Fruit fly (Drosophila melanogaster) whole organism, embryonic: Measurements from ENCODE around the gene Tbcd.
A peak's percentile ranks its signal among the peaks of the same experiment; 100 is the strongest.

Source experiments
- Adf1 ChIP-seq: fragments of 200-800 bp; sonication (Bioruptor generic); IDR thresholded peaks from 2 replicates; pipeline ENCODE4 v1.3.6; 2022; ENCODE audit warnings: missing biosample characterization, missing genetic modification characterization
- Antp ChIP-seq: fragments of 200-800 bp; sonication (Bioruptor generic); optimal IDR thresholded peaks from 3 replicates; lab custom pipeline; 2016; ENCODE audit warnings: missing biosample characterization, missing genetic modification characterization
- CG10366 ChIP-seq: fragments of 200-800 bp; sonication (Bioruptor generic); IDR thresholded peaks from 2 replicates; pipeline ENCODE4 v1.3.6; 2022; ENCODE audit warnings: missing biosample characterization, missing genetic modification characterization
- CG11456 ChIP-seq: fragments of 200-800 bp; sonication (Bioruptor generic); IDR thresholded peaks from 3 replicates; pipeline ENCODE4 v1.3.6; 2022; ENCODE audit warnings: missing biosample characterization, missing genetic modification characterization
- CG12236 ChIP-seq: fragments of 200-800 bp; sonication (Bioruptor generic); optimal IDR thresholded peaks from 2 replicates; lab custom pipeline; 2016; ENCODE audit warnings: missing biosample characterization, missing genetic modification characterization
- CG12659 ChIP-seq: fragments of 200-800 bp; sonication (Bioruptor generic); optimal IDR thresholded peaks from 3 replicates; lab custom pipeline; 2017; ENCODE audit warnings: mild to moderate bottlenecking, missing biosample characterization, missing genetic modification reagents, missing genetic modification characterization
- CG18619 ChIP-seq: fragments of 200-800 bp; sonication (Bioruptor generic); optimal IDR thresholded peaks from 3 replicates; lab custom pipeline; 2017; ENCODE audit warnings: missing biosample characterization, mild to moderate bottlenecking, missing genetic modification characterization
- CG2202 ChIP-seq: fragments of 200-800 bp; sonication (Bioruptor generic); optimal IDR thresholded peaks from 2 replicates; lab custom pipeline; 2018; ENCODE audit warnings: missing biosample characterization, mild to moderate bottlenecking, missing genetic modification characterization
- CG2712 ChIP-seq: fragments of 200-800 bp; optimal IDR thresholded peaks from 3 replicates; lab custom pipeline; 2019; ENCODE audit warnings: missing biosample characterization, mild to moderate bottlenecking, missing genetic modification characterization, moderate library complexity
- CG3281 ChIP-seq: fragments of 200-800 bp; sonication (Bioruptor generic); optimal IDR thresholded peaks from 3 replicates; lab custom pipeline; 2017; ENCODE audit warnings: missing biosample characterization, mild to moderate bottlenecking, missing genetic modification characterization
- CG4360 ChIP-seq: fragments of 200-800 bp; sonication (Bioruptor generic); IDR thresholded peaks from 2 replicates; pipeline ENCODE4 v1.3.6; 2022; ENCODE audit warnings: missing biosample characterization, missing genetic modification characterization
- CG5953 ChIP-seq: fragments of 200-800 bp; sonication (Bioruptor generic); IDR thresholded peaks from 2 replicates; pipeline ENCODE4 v1.3.6; 2022; ENCODE audit warnings: missing biosample characterization, missing genetic modification characterization
- CG6765 ChIP-seq: fragments of 200-800 bp; sonication (Bioruptor generic); optimal IDR thresholded peaks from 3 replicates; lab custom pipeline; 2017; ENCODE audit warnings: missing biosample characterization, mild to moderate bottlenecking, missing genetic modification characterization
- CG6791 ChIP-seq: fragments of 200-800 bp; sonication (Bioruptor generic); IDR thresholded peaks from 3 replicates; pipeline ENCODE4 v1.3.6; 2022; ENCODE audit warnings: missing biosample characterization, missing genetic modification characterization; ENCODE audit not compliant: partially characterized antibody
- CG6813 ChIP-seq: fragments of 200-800 bp; sonication (Bioruptor generic); optimal IDR thresholded peaks from 2 replicates; lab custom pipeline; 2017; ENCODE audit warnings: missing biosample characterization, missing genetic modification characterization, mild to moderate bottlenecking, moderate library complexity, missing genetic modification reagents
- CG7786 ChIP-seq: fragments of 200-800 bp; sonication (Bioruptor generic); optimal IDR thresholded peaks from 2 replicates; lab custom pipeline; 2016; ENCODE audit warnings: missing biosample characterization, missing genetic modification characterization
- CG8089 ChIP-seq: fragments of 200-800 bp; sonication (Bioruptor generic); optimal IDR thresholded peaks from 3 replicates; lab custom pipeline; 2016; ENCODE audit warnings: missing biosample characterization, missing genetic modification characterization
- Camta ChIP-seq: fragments of 200-800 bp; sonication (Bioruptor generic); optimal IDR thresholded peaks from 2 replicates; lab custom pipeline; 2016; ENCODE audit warnings: missing biosample characterization, missing genetic modification characterization
- D ChIP-seq, 2 experiments: fragments of 200-800 bp in 1 of 2; fragments of >200 bp in 1 of 2; sonication (Bioruptor generic) in 1 of 2; optimal IDR thresholded peaks; 2 replicates in 1 of 2; 3 replicates in 1 of 2; lab custom pipeline; 2017; ENCODE audit warnings: mild to moderate bottlenecking in 1 of 2, missing biosample characterization in 1 of 2, missing genetic modification characterization in 1 of 2, missing genetic modification reagents in 1 of 2
- D19A ChIP-seq: fragments of 200-800 bp; optimal IDR thresholded peaks from 3 replicates; lab custom pipeline; 2019; ENCODE audit warnings: missing biosample characterization, mild to moderate bottlenecking, missing genetic modification characterization, moderate library complexity
- Dp ChIP-seq: fragments of 200-800 bp; sonication (Bioruptor generic); optimal IDR thresholded peaks from 2 replicates; lab custom pipeline; 2018; ENCODE audit warnings: missing biosample characterization, mild to moderate bottlenecking, missing genetic modification characterization, moderate library complexity
- Drgx ChIP-seq: fragments of 200-800 bp; sonication (Bioruptor generic); IDR thresholded peaks from 2 replicates; pipeline ENCODE4 v1.3.6; 2022; ENCODE audit warnings: missing biosample characterization, missing genetic modification characterization
- HLHmδ ChIP-seq: fragments of 200-800 bp; sonication (Bioruptor generic); optimal IDR thresholded peaks from 2 replicates; lab custom pipeline; 2018; ENCODE audit warnings: missing biosample characterization, mild to moderate bottlenecking, missing genetic modification characterization, moderate library complexity
- Lhr ChIP-seq: fragments of 200-800 bp; sonication (Bioruptor generic); optimal IDR thresholded peaks from 3 replicates; lab custom pipeline; 2017; ENCODE audit warnings: mild to moderate bottlenecking, missing biosample characterization, missing genetic modification reagents, missing genetic modification characterization
- Lpt ChIP-seq: fragments of >200 bp; optimal IDR thresholded peaks from 2 replicates; lab custom pipeline; 2018; ENCODE audit warnings: missing biosample characterization, missing genetic modification characterization
- Nf-YA ChIP-seq: fragments of 200-800 bp; sonication (Bioruptor generic); IDR thresholded peaks from 2 replicates; pipeline ENCODE4 v1.3.6; 2022; ENCODE audit warnings: missing biosample characterization, missing genetic modification characterization
- Ssrp ChIP-seq: fragments of 200-800 bp; sonication (Bioruptor generic); optimal IDR thresholded peaks from 2 replicates; lab custom pipeline; 2018; ENCODE audit warnings: missing biosample characterization, mild to moderate bottlenecking, missing genetic modification characterization, moderate library complexity
- Stat92E ChIP-seq, 3 experiments: fragments of >200 bp in 2 of 3; fragments of 200-800 bp in 1 of 3; sonication (Bioruptor generic) in 1 of 3; optimal IDR thresholded peaks; 2 replicates each; lab custom pipeline; 2017 to 2019; ENCODE audit warnings: missing biosample characterization in 3 of 3, missing genetic modification characterization in 3 of 3, mild to moderate bottlenecking in 1 of 3, moderate library complexity in 1 of 3
- Usf ChIP-seq: fragments of 200-800 bp; sonication (Bioruptor generic); optimal IDR thresholded peaks from 2 replicates; lab custom pipeline; 2017; ENCODE audit warnings: missing genotype, missing biosample characterization, missing genetic modification characterization
- cg ChIP-seq: fragments of 200-800 bp; sonication (Bioruptor generic); optimal IDR thresholded peaks from 3 replicates; lab custom pipeline; 2019; ENCODE audit warnings: missing biosample characterization, mild to moderate bottlenecking, missing genetic modification characterization, moderate library complexity
- cwo ChIP-seq: fragments of 200-800 bp; sonication (Bioruptor generic); optimal IDR thresholded peaks from 3 replicates; lab custom pipeline; 2017; ENCODE audit warnings: missing biosample characterization, missing genetic modification characterization, mild to moderate bottlenecking, moderate library complexity, missing genetic modification reagents
- dati ChIP-seq: fragments of 200-800 bp; sonication (Bioruptor generic); IDR thresholded peaks from 2 replicates; pipeline ENCODE4 v1.3.6; 2022; ENCODE audit warnings: missing biosample characterization, missing genetic modification characterization
- dm ChIP-seq: fragments of 200-800 bp; sonication (Bioruptor generic); optimal IDR thresholded peaks from 3 replicates; lab custom pipeline; 2016; ENCODE audit warnings: missing biosample characterization, missing genetic modification characterization
- gsb-n ChIP-seq: fragments of 200-800 bp; sonication (Bioruptor generic); optimal IDR thresholded peaks from 3 replicates; lab custom pipeline; 2018; ENCODE audit warnings: missing biosample characterization, mild to moderate bottlenecking, missing genetic modification characterization
- klu ChIP-seq: fragments of 200-800 bp; sonication (Bioruptor generic); IDR thresholded peaks from 2 replicates; pipeline ENCODE4 v1.3.6; 2022; ENCODE audit warnings: missing biosample characterization, missing genetic modification characterization
- kni ChIP-seq: fragments of 200-800 bp; sonication (Bioruptor generic); optimal IDR thresholded peaks from 3 replicates; lab custom pipeline; 2017; ENCODE audit warnings: mild to moderate bottlenecking, missing biosample characterization, missing genetic modification reagents, missing genetic modification characterization
- lmd ChIP-seq: fragments of 200-800 bp; sonication (Bioruptor generic); IDR thresholded peaks from 2 replicates; pipeline ENCODE4 v1.3.6; 2022; ENCODE audit warnings: missing biosample characterization, missing genetic modification characterization
- odd ChIP-seq: fragments of 200-800 bp; sonication (Bioruptor generic); optimal IDR thresholded peaks from 2 replicates; lab custom pipeline; 2017; ENCODE audit warnings: missing biosample characterization, mild to moderate bottlenecking, missing genetic modification characterization
- pan ChIP-seq, 4 experiments: fragments of >200 bp in 3 of 4; fragments of 200-800 bp in 1 of 4; sonication (Bioruptor generic) in 1 of 4; optimal IDR thresholded peaks in 3 of 4; IDR thresholded peaks in 1 of 4; 2 replicates each; pipeline versions ENCODE4 v1.3.6 to Lab custom; 2017 to 2022; ENCODE audit warnings: missing biosample characterization in 2 of 4, missing genetic modification characterization in 2 of 4, mixed read lengths in 1 of 4
- prd ChIP-seq, 3 experiments: fragments of >200 bp in 2 of 3; fragments of 200-800 bp in 1 of 3; sonication (Bioruptor generic) in 1 of 3; optimal IDR thresholded peaks in 2 of 3; IDR thresholded peaks in 1 of 3; 2 replicates in 2 of 3; 3 replicates in 1 of 3; pipeline versions ENCODE4 v1.3.6 to Lab custom; 2017 to 2022; ENCODE audit warnings: missing biosample characterization in 1 of 3, missing genetic modification characterization in 1 of 3
- pum ChIP-seq: fragments of 200-800 bp; sonication (Bioruptor generic); optimal IDR thresholded peaks from 2 replicates; lab custom pipeline; 2016; ENCODE audit warnings: missing biosample characterization, missing genetic modification characterization
- repo ChIP-seq: fragments of 200-800 bp; sonication (Bioruptor generic); optimal IDR thresholded peaks from 2 replicates; lab custom pipeline; 2016; ENCODE audit warnings: missing biosample characterization, missing genetic modification characterization
- ssp ChIP-seq: fragments of 200-800 bp; sonication (Bioruptor generic); IDR thresholded peaks from 2 replicates; pipeline ENCODE4 v1.3.6; 2022; ENCODE audit warnings: missing biosample characterization, missing genetic modification characterization
- sug ChIP-seq: fragments of 200-800 bp; optimal IDR thresholded peaks from 2 replicates; lab custom pipeline; 2019; ENCODE audit warnings: missing biosample characterization, mild to moderate bottlenecking, missing genetic modification characterization, moderate library complexity
- vnd ChIP-seq: fragments of 200-800 bp; sonication (Bioruptor generic); IDR thresholded peaks from 3 replicates; pipeline ENCODE4 v1.3.6; 2022; ENCODE audit warnings: missing biosample characterization, missing genetic modification characterization; ENCODE audit not compliant: partially characterized antibody

Gene Tbcd

dm6 chr2L:2161244-2162243 lies 14.2 kb downstream of the Tbcd start (continued):
- peak; percentile 22 for TF ChIP-seq D (optimal IDR thresholded peaks at IDR 0.05; lab: Kevin White, UChicago)
- peak; percentile 56 for TF ChIP-seq D (GFP tag; optimal IDR thresholded peaks at IDR 0.05; lab: Kevin White, UChicago)
- peak; percentile 90 for TF ChIP-seq klu
- peak; percentile 28 for TF ChIP-seq pum (GFP tag; lab: Kevin White, UChicago)
- TF ChIP-seq pan (optimal IDR thresholded peaks at IDR 0.05; lab: Kevin White, UChicago): no peak
- TF ChIP-seq pan (GFP tag; optimal IDR thresholded peaks at IDR 0.05 in 1 of 2, IDR thresholded peaks at IDR 0.05 in 1 of 2): peak in 1 of 2 experiments; percentile 39
- TF ChIP-seq gsb-n (tag; lab: Kevin White, UChicago): peak; percentile 27
- TF ChIP-seq Stat92E (GFP tag; optimal IDR thresholded peaks at IDR 0.05; lab: Kevin White, UChicago): peak in 1 of 3 experiments; percentile 52
- TF ChIP-seq CG6813: peak; percentile 36
- TF ChIP-seq CG3281: peak; percentile 42
- peak; percentile 66 for TF ChIP-seq CG12659 (GFP tag; lab: Kevin White, UChicago)
- peak; percentile 36 for TF ChIP-seq CG2712 (tag; lab: Kevin White, UChicago)
- TF ChIP-seq cg: peak; percentile 68
- no peak for TF ChIP-seq Nf-YA (GFP tag; lab: Robert Waterston, UW)
- TF ChIP-seq CG11456 (GFP tag; lab: Robert Waterston, UW): peak; percentile 23; the same call in 1 of the 3 replicates
- peak; percentile 98 for TF ChIP-seq kni (GFP tag; lab: Kevin White, UChicago)
- TF ChIP-seq repo (GFP tag; lab: Kevin White, UChicago): peak; percentile 1
- peak; percentile 63 for TF ChIP-seq Ssrp (tag; lab: Kevin White, UChicago)
- no peak for TF ChIP-seq CG12236 (GFP tag; lab: Kevin White, UChicago)
- peak; percentile 48 for TF ChIP-seq HLHmδ (GFP tag; lab: Kevin White, UChicago)
- no peak for TF ChIP-seq dati (GFP tag; lab: Robert Waterston, UW)
- peak; percentile 45 for TF ChIP-seq Usf (GFP tag; lab: Kevin White, UChicago)
- TF ChIP-seq Dp (GFP tag; lab: Kevin White, UChicago): peak; percentile 4
- TF ChIP-seq CG2202: peak; percentile 8
- TF ChIP-seq prd (optimal IDR thresholded peaks at IDR 0.05; lab: Kevin White, UChicago): no peak
- peak; percentile 60 for TF ChIP-seq prd (GFP tag; IDR thresholded peaks at IDR 0.05; lab: Robert Waterston, UW)
- TF ChIP-seq D19A (tag; lab: Kevin White, UChicago): peak; percentile 91
- TF ChIP-seq CG6765 (GFP tag; lab: Kevin White, UChicago): peak; percentile 3
- no peak for TF ChIP-seq vnd (GFP tag; lab: Robert Waterston, UW)
- no peak for TF ChIP-seq Lhr (GFP tag; lab: Kevin White, UChicago)
- 0 out of 3 replicates have a peak, but pooled peaks have one; percentile 26 for TF ChIP-seq CG6791
- TF ChIP-seq CG5953 (GFP tag; lab: Robert Waterston, UW): no peak
- TF ChIP-seq Lpt (GFP tag; lab: Kevin White, UChicago): no peak
- no peak for TF ChIP-seq odd (GFP tag; lab: Kevin White, UChicago)
- TF ChIP-seq CG18619 (GFP tag; lab: Kevin White, UChicago): peak; percentile 63
- no peak for TF ChIP-seq CG7786 (GFP tag; lab: Kevin White, UChicago)
- 0 out of 2 replicates have a peak, but pooled peaks have one; percentile 21 for TF ChIP-seq Drgx (GFP tag; lab: Robert Waterston, UW)
- peak; percentile 36; the same call in 1 of the 2 replicates for TF ChIP-seq CG10366 (GFP tag; lab: Robert Waterston, UW)
- peak; percentile 20 for TF ChIP-seq cwo (GFP tag; lab: Kevin White, UChicago)
- peak; percentile 99 for TF ChIP-seq Adf1 (GFP tag; lab: Robert Waterston, UW)
- peak; percentile 67 for TF ChIP-seq sug (tag; lab: Kevin White, UChicago)
- no peak for TF ChIP-seq dm
- peak; percentile 19 for TF ChIP-seq CG8089 (GFP tag; lab: Kevin White, UChicago)
- TF ChIP-seq Camta (GFP tag; lab: Kevin White, UChicago): peak; percentile 7
- no peak for TF ChIP-seq ssp (GFP tag; lab: Robert Waterston, UW)
- peak; percentile 36; the same call in 1 of the 2 replicates for TF ChIP-seq lmd
- peak; percentile 10 for TF ChIP-seq Antp (GFP tag; lab: Kevin White, UChicago)
- TF ChIP-seq CG4360: peak; percentile 79
